Fruit fly (Drosophila melanogaster) whole organism, embryonic: ENCODE results near the gene Orp8.
A peak's percentile ranks its signal among the peaks of the same experiment; 100 is the strongest.

Source experiments
- ATbp ChIP-seq: fragments of 200-800 bp; sonication (Bioruptor generic); optimal IDR thresholded peaks from 2 replicates; lab custom pipeline; 2017; ENCODE audit warnings: missing biosample characterization, mild to moderate bottlenecking, missing genetic modification characterization, missing genetic modification reagents
- Antp ChIP-seq: fragments of 200-800 bp; sonication (Bioruptor generic); optimal IDR thresholded peaks from 3 replicates; lab custom pipeline; 2016; ENCODE audit warnings: missing biosample characterization, missing genetic modification characterization
- Asciz ChIP-seq: fragments of 200-800 bp; sonication (Bioruptor generic); optimal IDR thresholded peaks from 2 replicates; lab custom pipeline; 2017; ENCODE audit warnings: missing biosample characterization, mild to moderate bottlenecking, missing genetic modification characterization, missing genetic modification reagents
- Bdp1 ChIP-seq: fragments of 200-800 bp; sonication (Bioruptor generic); optimal IDR thresholded peaks from 3 replicates; lab custom pipeline; 2016; ENCODE audit warnings: missing biosample characterization, missing genetic modification characterization
- CG10274 ChIP-seq: fragments of 200-800 bp; sonication (Bioruptor generic); optimal IDR thresholded peaks from 3 replicates; lab custom pipeline; 2017; ENCODE audit warnings: missing biosample characterization, mild to moderate bottlenecking, missing genetic modification characterization
- CG11504 ChIP-seq: fragments of 200-800 bp; sonication (Bioruptor generic); optimal IDR thresholded peaks from 3 replicates; lab custom pipeline; 2019; ENCODE audit warnings: missing biosample characterization, mild to moderate bottlenecking, missing genetic modification characterization, moderate library complexity
- CG1233 ChIP-seq: fragments of 200-800 bp; sonication (Bioruptor generic); optimal IDR thresholded peaks from 4 replicates; lab custom pipeline; 2018; ENCODE audit warnings: missing biosample characterization, mild to moderate bottlenecking, missing genetic modification characterization
- CG13775 ChIP-seq: fragments of 200-800 bp; sonication (Bioruptor generic); optimal IDR thresholded peaks from 3 replicates; lab custom pipeline; 2017; ENCODE audit warnings: missing biosample characterization, mild to moderate bottlenecking, missing genetic modification characterization
- CG15601 ChIP-seq: fragments of 200-800 bp; sonication (Bioruptor generic); optimal IDR thresholded peaks from 3 replicates; lab custom pipeline; 2019; ENCODE audit warnings: missing biosample characterization, mild to moderate bottlenecking, missing genetic modification characterization, moderate library complexity
- CG16779 ChIP-seq: fragments of 200-800 bp; sonication (Bioruptor generic); IDR thresholded peaks from 2 replicates; pipeline ENCODE4 v1.3.6; 2022; ENCODE audit warnings: missing biosample characterization, missing genetic modification characterization
- CG17612 ChIP-seq: fragments of 200-800 bp; sonication (Bioruptor generic); IDR thresholded peaks from 2 replicates; pipeline ENCODE4 v1.3.6; 2022; ENCODE audit warnings: missing biosample characterization, missing genetic modification characterization
- CG18476 ChIP-seq: fragments of 200-800 bp; sonication (Bioruptor generic); optimal IDR thresholded peaks from 2 replicates; lab custom pipeline; 2016; ENCODE audit warnings: missing biosample characterization, mild to moderate bottlenecking, missing genetic modification characterization
- CG2129 ChIP-seq: fragments of 200-800 bp; sonication (Bioruptor generic); IDR thresholded peaks from 2 replicates; pipeline ENCODE4 v1.3.6; 2022; ENCODE audit warnings: missing biosample characterization, missing genetic modification characterization; ENCODE audit not compliant: partially characterized antibody
- CG31388 ChIP-seq: fragments of 200-800 bp; sonication (Bioruptor generic); optimal IDR thresholded peaks from 2 replicates; lab custom pipeline; 2016; ENCODE audit warnings: missing biosample characterization, missing genetic modification characterization
- CG3281 ChIP-seq: fragments of 200-800 bp; sonication (Bioruptor generic); optimal IDR thresholded peaks from 3 replicates; lab custom pipeline; 2017; ENCODE audit warnings: missing biosample characterization, mild to moderate bottlenecking, missing genetic modification characterization
- CG3838 ChIP-seq: fragments of 200-800 bp; sonication (Bioruptor generic); optimal IDR thresholded peaks from 3 replicates; lab custom pipeline; 2016; ENCODE audit warnings: missing biosample characterization, missing genetic modification characterization
- CG4707 ChIP-seq: fragments of 200-800 bp; sonication (Bioruptor generic); optimal IDR thresholded peaks from 2 replicates; lab custom pipeline; 2018; ENCODE audit warnings: missing biosample characterization, mild to moderate bottlenecking, missing genetic modification characterization, moderate library complexity
- CG6689 ChIP-seq: fragments of 200-800 bp; sonication (Bioruptor generic); IDR thresholded peaks from 2 replicates; pipeline ENCODE4 v1.3.6; 2022; ENCODE audit warnings: missing biosample characterization, missing genetic modification characterization
- CG7745 ChIP-seq: fragments of 200-800 bp; sonication (Bioruptor generic); optimal IDR thresholded peaks from 2 replicates; lab custom pipeline; 2018; ENCODE audit warnings: missing biosample characterization, mild to moderate bottlenecking, missing genetic modification characterization, moderate library complexity
- CG8089 ChIP-seq: fragments of 200-800 bp; sonication (Bioruptor generic); optimal IDR thresholded peaks from 3 replicates; lab custom pipeline; 2016; ENCODE audit warnings: missing biosample characterization, missing genetic modification characterization
- CG8388 ChIP-seq: fragments of 200-800 bp; sonication (Bioruptor generic); optimal IDR thresholded peaks from 2 replicates; lab custom pipeline; 2019; ENCODE audit warnings: missing biosample characterization, mild to moderate bottlenecking, missing genetic modification characterization, moderate library complexity
- CG8765 ChIP-seq: fragments of 200-800 bp; sonication (Bioruptor generic); IDR thresholded peaks from 2 replicates; pipeline ENCODE4 v1.3.6; 2022; ENCODE audit warnings: missing biosample characterization, missing genetic modification characterization
- CG8924 ChIP-seq: fragments of 200-800 bp; optimal IDR thresholded peaks from 3 replicates; lab custom pipeline; 2019; ENCODE audit warnings: missing biosample characterization, mild to moderate bottlenecking, missing genetic modification characterization, moderate library complexity
- CG9932 ChIP-seq: fragments of 200-800 bp; sonication (Bioruptor generic); IDR thresholded peaks from 2 replicates; pipeline ENCODE4 v1.3.6; 2022; ENCODE audit warnings: missing biosample characterization, missing genetic modification characterization
- CHES-1-like ChIP-seq: fragments of 200-800 bp; sonication (Bioruptor generic); optimal IDR thresholded peaks from 2 replicates; lab custom pipeline; 2016; ENCODE audit warnings: missing biosample characterization, missing genetic modification characterization
- D ChIP-seq, 2 experiments: fragments of 200-800 bp in 1 of 2; fragments of >200 bp in 1 of 2; sonication (Bioruptor generic) in 1 of 2; optimal IDR thresholded peaks; 2 replicates in 1 of 2; 3 replicates in 1 of 2; lab custom pipeline; 2017; ENCODE audit warnings: mild to moderate bottlenecking in 1 of 2, missing biosample characterization in 1 of 2, missing genetic modification characterization in 1 of 2, missing genetic modification reagents in 1 of 2
- Drgx ChIP-seq: fragments of 200-800 bp; sonication (Bioruptor generic); IDR thresholded peaks from 2 replicates; pipeline ENCODE4 v1.3.6; 2022; ENCODE audit warnings: missing biosample characterization, missing genetic modification characterization
- Eip74EF ChIP-seq, 2 experiments: fragments of 200-800 bp in 1 of 2; fragments of >200 bp in 1 of 2; sonication (Bioruptor generic) in 1 of 2; optimal IDR thresholded peaks; 2 replicates each; lab custom pipeline; 2017 to 2019; ENCODE audit warnings: missing biosample characterization in 2 of 2, missing genetic modification characterization in 2 of 2, mild to moderate bottlenecking in 1 of 2, moderate library complexity in 1 of 2
- GATAe ChIP-seq: fragments of 200-800 bp; sonication (Bioruptor generic); conservative IDR thresholded peaks from 2 replicates; pipeline ENCODE4 v1.3.6; 2022; ENCODE audit warnings: missing biosample characterization, missing genetic modification characterization
- Hmr ChIP-seq: fragments of 200-800 bp; sonication (Bioruptor generic); optimal IDR thresholded peaks from 3 replicates; lab custom pipeline; 2017; ENCODE audit warnings: mild to moderate bottlenecking, missing biosample characterization, missing genetic modification reagents, missing genetic modification characterization
- Hr51 ChIP-seq, 2 experiments: fragments of 200-800 bp; sonication (Bioruptor generic); optimal IDR thresholded peaks; 2 replicates in 1 of 2; 3 replicates in 1 of 2; lab custom pipeline; 2016 to 2018; ENCODE audit warnings: missing biosample characterization in 2 of 2, missing genetic modification characterization in 2 of 2, mild to moderate bottlenecking in 1 of 2, moderate library complexity in 1 of 2
- MESR4 ChIP-seq: fragments of 200-800 bp; sonication (Bioruptor generic); optimal IDR thresholded peaks from 2 replicates; lab custom pipeline; 2018; ENCODE audit warnings: missing biosample characterization, mild to moderate bottlenecking, missing genetic modification characterization, moderate library complexity
- aop ChIP-seq: fragments of 200-800 bp; sonication (Bioruptor generic); IDR thresholded peaks from 2 replicates; pipeline ENCODE4 v1.3.6; 2022; ENCODE audit warnings: missing biosample characterization, missing genetic modification characterization
- bowl ChIP-seq: fragments of 200-800 bp; sonication (Bioruptor generic); IDR thresholded peaks from 2 replicates; pipeline ENCODE4 v1.3.6; 2022; ENCODE audit warnings: missing biosample characterization, missing genetic modification characterization
- br ChIP-seq: fragments of >200 bp; optimal IDR thresholded peaks from 2 replicates; lab custom pipeline; 2017
- ems ChIP-seq: fragments of 200-800 bp; sonication (Bioruptor generic); optimal IDR thresholded peaks from 3 replicates; lab custom pipeline; 2016; ENCODE audit warnings: missing biosample characterization, missing genetic modification characterization
- hbn ChIP-seq: fragments of 200-800 bp; sonication (Bioruptor generic); IDR thresholded peaks from 2 replicates; pipeline ENCODE4 v1.3.6; 2022; ENCODE audit warnings: missing biosample characterization, missing genetic modification characterization; ENCODE audit not compliant: partially characterized antibody
- insv ChIP-seq, 2 experiments: fragments of 200-800 bp; sonication (Bioruptor generic); optimal IDR thresholded peaks; 3 replicates each; lab custom pipeline; 2016 to 2018; ENCODE audit warnings: missing biosample characterization in 2 of 2, missing genetic modification characterization in 2 of 2
- kay ChIP-seq: fragments of 200-800 bp; sonication (Bioruptor generic); optimal IDR thresholded peaks from 2 replicates; lab custom pipeline; 2016; ENCODE audit warnings: missing biosample characterization, missing genetic modification characterization
- ken ChIP-seq: fragments of 200-800 bp; sonication (Bioruptor generic); IDR thresholded peaks from 3 replicates; pipeline ENCODE4 v1.3.6; 2022; ENCODE audit warnings: missing biosample characterization, missing genetic modification characterization
- lov ChIP-seq, 2 experiments: fragments of 200-800 bp in 1 of 2; fragments of >200 bp in 1 of 2; sonication (Bioruptor generic) in 1 of 2; IDR thresholded peaks in 1 of 2; optimal IDR thresholded peaks in 1 of 2; 2 replicates in 1 of 2; 3 replicates in 1 of 2; pipeline versions ENCODE4 v1.3.6 to Lab custom; 2017 to 2022; ENCODE audit warnings: missing biosample characterization in 1 of 2, missing genetic modification characterization in 1 of 2
- maf-S ChIP-seq: fragments of 200-800 bp; sonication (Bioruptor generic); optimal IDR thresholded peaks from 2 replicates; lab custom pipeline; 2016; ENCODE audit warnings: missing biosample characterization, missing genetic modification characterization
- mld ChIP-seq: fragments of 200-800 bp; sonication (Bioruptor generic); IDR thresholded peaks from 3 replicates; pipeline ENCODE4 v1.3.6; 2022; ENCODE audit warnings: missing biosample characterization, missing genetic modification characterization; ENCODE audit not compliant: partially characterized antibody
- nerfin-1 ChIP-seq: fragments of 200-800 bp; sonication (Bioruptor generic); optimal IDR thresholded peaks from 3 replicates; lab custom pipeline; 2019; ENCODE audit warnings: missing biosample characterization, mild to moderate bottlenecking, missing genetic modification characterization, moderate library complexity
- pfk ChIP-seq: fragments of 200-800 bp; sonication (Bioruptor generic); optimal IDR thresholded peaks from 2 replicates; lab custom pipeline; 2018; ENCODE audit warnings: missing biosample characterization, mild to moderate bottlenecking, missing genetic modification characterization, moderate library complexity
- pho ChIP-seq: fragments of 200-800 bp; sonication (Bioruptor generic); optimal IDR thresholded peaks from 2 replicates; lab custom pipeline; 2016; ENCODE audit warnings: missing biosample characterization, missing genetic modification characterization
- pum ChIP-seq: fragments of 200-800 bp; sonication (Bioruptor generic); optimal IDR thresholded peaks from 2 replicates; lab custom pipeline; 2016; ENCODE audit warnings: missing biosample characterization, missing genetic modification characterization
- slbo ChIP-seq: fragments of 200-800 bp; sonication (Bioruptor generic); IDR thresholded peaks from 2 replicates; pipeline ENCODE4 v1.3.6; 2022; ENCODE audit warnings: missing biosample characterization, missing genetic modification characterization

The Orp8 gene

DNA sequence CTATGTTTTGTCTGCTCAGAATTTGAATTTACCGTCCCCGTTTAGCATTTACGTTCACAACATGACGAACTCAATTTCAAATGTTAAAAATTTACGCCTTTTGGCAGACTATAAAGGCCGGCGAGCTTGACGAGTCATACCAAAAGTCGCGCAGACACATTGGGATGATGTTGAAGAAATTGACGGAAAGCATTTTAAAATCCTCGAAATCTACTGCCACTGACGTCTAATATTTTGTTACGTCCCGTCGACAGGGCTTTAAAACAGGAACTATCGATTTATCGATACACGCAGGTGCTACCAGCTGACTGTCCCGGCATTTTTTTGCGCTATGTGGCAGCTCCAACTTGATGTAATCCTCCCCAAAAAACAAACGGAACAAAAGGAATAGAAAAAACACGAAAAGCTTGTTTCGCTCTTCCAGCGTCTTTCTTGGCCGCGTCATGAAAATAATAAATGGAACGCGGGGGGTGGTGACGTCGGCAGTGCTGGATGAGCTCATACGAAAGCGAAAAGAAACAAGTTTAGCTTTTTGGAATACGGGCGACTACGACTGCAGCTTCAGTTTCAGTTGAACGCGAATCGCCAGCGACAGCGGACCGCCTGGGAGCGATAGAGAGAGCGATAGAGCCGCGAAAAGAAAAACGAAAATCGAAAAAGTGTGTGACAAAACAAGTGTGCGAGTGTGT, at the start of gene Orp8 (continued):
- TF ChIP-seq Bdp1 (GFP tag; lab: Kevin White, UChicago): no peak
- TF ChIP-seq Hr51 (GFP tag; optimal IDR thresholded peaks at IDR 0.05; lab: Kevin White, UChicago): no peak
- TF ChIP-seq ems (GFP tag; lab: Kevin White, UChicago): peak; percentile 1
- no peak for TF ChIP-seq pho (GFP tag; lab: Kevin White, UChicago)
- TF ChIP-seq CG17612 (GFP tag; lab: Robert Waterston, UW): no peak
- TF ChIP-seq nerfin-1 (tag; lab: Kevin White, UChicago): no peak
- TF ChIP-seq CG1233: no peak
- TF ChIP-seq CG7745 (tag; lab: Kevin White, UChicago): no peak
- TF ChIP-seq Hmr: peak; percentile 41
- no peak for TF ChIP-seq Antp (GFP tag; lab: Kevin White, UChicago)
- no peak for TF ChIP-seq CG8388
- no peak for TF ChIP-seq CG4707 (GFP tag; lab: Kevin White, UChicago)
- TF ChIP-seq CG3838 (GFP tag; lab: Kevin White, UChicago): no peak
- TF ChIP-seq slbo (GFP tag; lab: Robert Waterston, UW): no peak
- 0 out of 2 replicates have a peak, but pooled peaks have one; percentile 47 for TF ChIP-seq CG16779 (GFP tag; lab: Robert Waterston, UW)
- no peak for TF ChIP-seq ken
- peak; percentile 55 for TF ChIP-seq Asciz (GFP tag; lab: Kevin White, UChicago)
- peak; percentile 75 for TF ChIP-seq kay (GFP tag; lab: Kevin White, UChicago)
- peak; percentile 69 for TF ChIP-seq Drgx
- TF ChIP-seq GATAe: no peak
- no peak for TF ChIP-seq ATbp (GFP tag; lab: Kevin White, UChicago)
- no peak for TF ChIP-seq pum (GFP tag; lab: Kevin White, UChicago)
- TF ChIP-seq maf-S (GFP tag; lab: Kevin White, UChicago): no peak
- TF ChIP-seq insv (GFP tag; optimal IDR thresholded peaks at IDR 0.05; lab: Kevin White, UChicago): no peak
- TF ChIP-seq lov (optimal IDR thresholded peaks at IDR 0.05; lab: Kevin White, UChicago): no peak
- TF ChIP-seq lov (GFP tag; IDR thresholded peaks at IDR 0.05; lab: Robert Waterston, UW): 0 out of 3 replicates have a peak, but pooled peaks have one; percentile 56
- TF ChIP-seq mld (GFP tag; lab: Robert Waterston, UW): 0 out of 3 replicates have a peak, but pooled peaks have one; percentile 8
- TF ChIP-seq pfk: peak; percentile 89
- peak; percentile 26; the same call in 1 of the 2 replicates for TF ChIP-seq CG2129
- TF ChIP-seq hbn: no peak; the same call in none of the 2 replicates
- TF ChIP-seq bowl (GFP tag; lab: Robert Waterston, UW): no peak
- no peak for TF ChIP-seq br (lab: Kevin White, UChicago)
- no peak for TF ChIP-seq CG10274 (GFP tag; lab: Kevin White, UChicago)
- no peak for TF ChIP-seq CG18476 (GFP tag; lab: Kevin White, UChicago)
- no peak for TF ChIP-seq CG31388 (GFP tag; lab: Kevin White, UChicago)
- TF ChIP-seq aop (GFP tag; lab: Robert Waterston, UW): no peak
- TF ChIP-seq CG13775 (GFP tag; lab: Kevin White, UChicago): no peak
- TF ChIP-seq CG8924: no peak
- no peak for TF ChIP-seq CG8765 (GFP tag; lab: Robert Waterston, UW)
- no peak for TF ChIP-seq CG8089 (GFP tag; lab: Kevin White, UChicago)
- TF ChIP-seq CG6689 (GFP tag; lab: Robert Waterston, UW): no peak
- peak; percentile 70 for TF ChIP-seq CHES-1-like (GFP tag; lab: Kevin White, UChicago)
- TF ChIP-seq CG9932 (GFP tag; lab: Robert Waterston, UW): no peak
- TF ChIP-seq D (optimal IDR thresholded peaks at IDR 0.05; lab: Kevin White, UChicago): no peak
- no peak for TF ChIP-seq D (GFP tag; optimal IDR thresholded peaks at IDR 0.05; lab: Kevin White, UChicago)
- TF ChIP-seq MESR4 (GFP tag; lab: Kevin White, UChicago): peak; percentile 12
- TF ChIP-seq Eip74EF (GFP tag; optimal IDR thresholded peaks at IDR 0.05; lab: Kevin White, UChicago): peak in 1 of 2 experiments; percentile 47
- peak; percentile 5 for TF ChIP-seq CG11504 (tag; lab: Kevin White, UChicago)
- peak; percentile 88 for TF ChIP-seq CG15601 (tag; lab: Kevin White, UChicago)
- no peak for TF ChIP-seq CG3281
